Fruit fly (Drosophila melanogaster) whole organism, embryonic: Measurements from ENCODE around the gene Pxd.

ENCODE experiments used
- Atf-2 ChIP-seq: fragments of 200-800 bp; sonication (Bioruptor generic); optimal IDR thresholded peaks from 2 replicates; lab custom pipeline; 2016; ENCODE audit warnings: missing biosample characterization, missing genetic modification characterization
- C15 ChIP-seq: fragments of 200-800 bp; sonication (Bioruptor generic); IDR thresholded peaks from 3 replicates; pipeline ENCODE4 v1.3.6; 2022; ENCODE audit warnings: missing biosample characterization, missing genetic modification characterization
- CG11560 ChIP-seq: fragments of 200-800 bp; sonication (Bioruptor generic); IDR thresholded peaks from 3 replicates; pipeline ENCODE4 v1.3.6; 2022; ENCODE audit warnings: missing biosample characterization, missing genetic modification characterization
- CG12155 ChIP-seq: fragments of 200-800 bp; sonication (Bioruptor generic); optimal IDR thresholded peaks from 3 replicates; lab custom pipeline; 2016; ENCODE audit warnings: missing biosample characterization, missing genetic modification characterization
- CG12236 ChIP-seq: fragments of 200-800 bp; sonication (Bioruptor generic); optimal IDR thresholded peaks from 2 replicates; lab custom pipeline; 2016; ENCODE audit warnings: missing biosample characterization, missing genetic modification characterization
- CG12659 ChIP-seq: fragments of 200-800 bp; sonication (Bioruptor generic); optimal IDR thresholded peaks from 3 replicates; lab custom pipeline; 2017; ENCODE audit warnings: mild to moderate bottlenecking, missing biosample characterization, missing genetic modification reagents, missing genetic modification characterization
- CG14860 ChIP-seq: fragments of 200-800 bp; sonication (Bioruptor generic); IDR thresholded peaks from 3 replicates; pipeline ENCODE4 v1.3.6; 2022; ENCODE audit warnings: missing biosample characterization, missing genetic modification characterization; ENCODE audit not compliant: partially characterized antibody
- CG16779 ChIP-seq: fragments of 200-800 bp; sonication (Bioruptor generic); IDR thresholded peaks from 2 replicates; pipeline ENCODE4 v1.3.6; 2022; ENCODE audit warnings: missing biosample characterization, missing genetic modification characterization
- CG17829 ChIP-seq: fragments of 200-800 bp; optimal IDR thresholded peaks from 2 replicates; lab custom pipeline; 2019; ENCODE audit warnings: missing biosample characterization, mild to moderate bottlenecking, missing genetic modification characterization, moderate library complexity
- CG17912 ChIP-seq: fragments of 200-800 bp; sonication (Bioruptor generic); optimal IDR thresholded peaks from 2 replicates; lab custom pipeline; 2018; ENCODE audit warnings: missing biosample characterization, mild to moderate bottlenecking, missing genetic modification characterization
- CG18619 ChIP-seq: fragments of 200-800 bp; sonication (Bioruptor generic); optimal IDR thresholded peaks from 3 replicates; lab custom pipeline; 2017; ENCODE audit warnings: missing biosample characterization, mild to moderate bottlenecking, missing genetic modification characterization
- CG31388 ChIP-seq: fragments of 200-800 bp; sonication (Bioruptor generic); optimal IDR thresholded peaks from 2 replicates; lab custom pipeline; 2016; ENCODE audit warnings: missing biosample characterization, missing genetic modification characterization
- CG7556 ChIP-seq: fragments of 200-800 bp; sonication (Bioruptor generic); optimal IDR thresholded peaks from 2 replicates; lab custom pipeline; 2017; ENCODE audit warnings: missing biosample characterization, mild to moderate bottlenecking, missing genetic modification characterization
- CG9437 ChIP-seq: fragments of 200-800 bp; sonication (Bioruptor generic); optimal IDR thresholded peaks from 2 replicates; lab custom pipeline; 2018; ENCODE audit warnings: missing biosample characterization, mild to moderate bottlenecking, missing genetic modification characterization
- CkIIα-i1 ChIP-seq: fragments of 200-800 bp; sonication (Bioruptor generic); IDR thresholded peaks from 2 replicates; pipeline ENCODE4 v1.3.6; 2022; ENCODE audit warnings: missing biosample characterization, missing genetic modification characterization
- CoRest ChIP-seq: fragments of 200-800 bp; sonication (Bioruptor generic); optimal IDR thresholded peaks from 3 replicates; lab custom pipeline; 2018; ENCODE audit warnings: missing biosample characterization, mild to moderate bottlenecking, missing genetic modification characterization, moderate library complexity
- MESR4 ChIP-seq: fragments of 200-800 bp; sonication (Bioruptor generic); optimal IDR thresholded peaks from 2 replicates; lab custom pipeline; 2018; ENCODE audit warnings: missing biosample characterization, mild to moderate bottlenecking, missing genetic modification characterization, moderate library complexity
- NFAT ChIP-seq: fragments of 200-800 bp; sonication (Bioruptor generic); IDR thresholded peaks from 2 replicates; pipeline ENCODE4 v1.3.6; 2022; ENCODE audit warnings: missing biosample characterization, missing genetic modification characterization
- NfI ChIP-seq: fragments of 200-800 bp; sonication (Bioruptor generic); optimal IDR thresholded peaks from 3 replicates; lab custom pipeline; 2018; ENCODE audit warnings: missing biosample characterization, mild to moderate bottlenecking, missing genetic modification characterization, moderate library complexity
- Scr ChIP-seq: fragments of 200-800 bp; sonication (Bioruptor generic); IDR thresholded peaks from 2 replicates; pipeline ENCODE4 v1.3.6; 2022; ENCODE audit warnings: missing biosample characterization, missing genetic modification characterization; ENCODE audit not compliant: partially characterized antibody
- Sox100B ChIP-seq: fragments of 200-800 bp; sonication (Bioruptor generic); optimal IDR thresholded peaks from 3 replicates; lab custom pipeline; 2018; ENCODE audit warnings: missing biosample characterization, mild to moderate bottlenecking, missing genetic modification characterization
- Sox102F ChIP-seq: fragments of 200-800 bp; sonication (Bioruptor generic); optimal IDR thresholded peaks from 2 replicates; lab custom pipeline; 2018; ENCODE audit warnings: missing biosample characterization, mild to moderate bottlenecking, missing genetic modification characterization, moderate library complexity
- Stat92E ChIP-seq, 3 experiments: fragments of >200 bp in 2 of 3; fragments of 200-800 bp in 1 of 3; sonication (Bioruptor generic) in 1 of 3; optimal IDR thresholded peaks; 2 replicates each; lab custom pipeline; 2017 to 2019; ENCODE audit warnings: missing biosample characterization in 3 of 3, missing genetic modification characterization in 3 of 3, mild to moderate bottlenecking in 1 of 3, moderate library complexity in 1 of 3
- Tbp ChIP-seq: fragments of >200 bp; optimal IDR thresholded peaks from 2 replicates; lab custom pipeline; 2018; ENCODE audit warnings: missing biosample characterization, missing genetic modification characterization
- bbx ChIP-seq: fragments of 200-800 bp; sonication (Bioruptor generic); IDR thresholded peaks from 2 replicates; pipeline ENCODE4 v1.3.6; 2022; ENCODE audit warnings: missing biosample characterization, missing genetic modification characterization; ENCODE audit not compliant: partially characterized antibody
- cg ChIP-seq: fragments of 200-800 bp; sonication (Bioruptor generic); optimal IDR thresholded peaks from 3 replicates; lab custom pipeline; 2019; ENCODE audit warnings: missing biosample characterization, mild to moderate bottlenecking, missing genetic modification characterization, moderate library complexity
- crp ChIP-seq, 2 experiments: fragments of 200-800 bp; sonication (Bioruptor generic); optimal IDR thresholded peaks; 2 replicates in 1 of 2; 3 replicates in 1 of 2; lab custom pipeline; 2017; ENCODE audit warnings: missing biosample characterization in 2 of 2, missing genetic modification characterization in 2 of 2, mild to moderate bottlenecking in 1 of 2, moderate library complexity in 1 of 2
- cwo ChIP-seq: fragments of 200-800 bp; sonication (Bioruptor generic); optimal IDR thresholded peaks from 3 replicates; lab custom pipeline; 2017; ENCODE audit warnings: missing biosample characterization, missing genetic modification characterization, mild to moderate bottlenecking, moderate library complexity, missing genetic modification reagents
- dpn ChIP-seq, 2 experiments: fragments of 200-800 bp; sonication (Bioruptor generic); optimal IDR thresholded peaks; 3 replicates each; lab custom pipeline; 2016; ENCODE audit warnings: missing biosample characterization in 2 of 2, missing genetic modification characterization in 2 of 2
- exex ChIP-seq: fragments of 200-800 bp; sonication (Bioruptor generic); optimal IDR thresholded peaks from 4 replicates; lab custom pipeline; 2018; ENCODE audit warnings: missing biosample characterization, mild to moderate bottlenecking, missing genetic modification characterization, moderate library complexity
- h ChIP-seq: fragments of >200 bp; optimal IDR thresholded peaks from 2 replicates; lab custom pipeline; 2017
- jigr1 ChIP-seq: fragments of 200-800 bp; sonication (Bioruptor generic); IDR thresholded peaks from 3 replicates; pipeline ENCODE4 v1.3.6; 2022; ENCODE audit warnings: missing biosample characterization, missing genetic modification characterization
- lmd ChIP-seq: fragments of 200-800 bp; sonication (Bioruptor generic); IDR thresholded peaks from 2 replicates; pipeline ENCODE4 v1.3.6; 2022; ENCODE audit warnings: missing biosample characterization, missing genetic modification characterization
- luna ChIP-seq: fragments of 200-800 bp; sonication (Bioruptor generic); optimal IDR thresholded peaks from 2 replicates; lab custom pipeline; 2016; ENCODE audit warnings: missing biosample characterization, missing genetic modification characterization
- mld ChIP-seq: fragments of 200-800 bp; sonication (Bioruptor generic); IDR thresholded peaks from 3 replicates; pipeline ENCODE4 v1.3.6; 2022; ENCODE audit warnings: missing biosample characterization, missing genetic modification characterization; ENCODE audit not compliant: partially characterized antibody
- nau ChIP-seq: fragments of 200-800 bp; sonication (Bioruptor generic); optimal IDR thresholded peaks from 3 replicates; lab custom pipeline; 2017; ENCODE audit warnings: missing biosample characterization, mild to moderate bottlenecking, missing genetic modification characterization, missing genetic modification reagents
- org-1 ChIP-seq: fragments of 200-800 bp; sonication (Bioruptor generic); optimal IDR thresholded peaks from 2 replicates; lab custom pipeline; 2017; ENCODE audit warnings: missing biosample characterization, missing genetic modification characterization
- otp ChIP-seq: fragments of 200-800 bp; sonication (Bioruptor generic); IDR thresholded peaks from 3 replicates; pipeline ENCODE4, ENCODE4 v1.3.6; 2022; ENCODE audit warnings: missing biosample characterization, missing genetic modification characterization
- pita ChIP-seq: fragments of 200-800 bp; sonication (Bioruptor generic); optimal IDR thresholded peaks from 2 replicates; lab custom pipeline; 2017; ENCODE audit warnings: missing biosample characterization, mild to moderate bottlenecking, missing genetic modification characterization
- psq ChIP-seq: fragments of 200-800 bp; sonication (Bioruptor generic); optimal IDR thresholded peaks from 2 replicates; lab custom pipeline; 2017; ENCODE audit warnings: missing biosample characterization, missing genetic modification characterization
- repo ChIP-seq: fragments of 200-800 bp; sonication (Bioruptor generic); optimal IDR thresholded peaks from 2 replicates; lab custom pipeline; 2016; ENCODE audit warnings: missing biosample characterization, missing genetic modification characterization
- ro ChIP-seq: fragments of 200-800 bp; sonication (Bioruptor generic); IDR thresholded peaks from 2 replicates; pipeline ENCODE4 v1.3.6; 2022; ENCODE audit warnings: missing biosample characterization, missing genetic modification characterization
- row ChIP-seq: fragments of 200-800 bp; sonication (Bioruptor generic); IDR thresholded peaks from 3 replicates; pipeline ENCODE4 v1.3.6; 2022; ENCODE audit warnings: missing biosample characterization, missing genetic modification characterization
- salm ChIP-seq: fragments of 200-800 bp; sonication (Bioruptor generic); optimal IDR thresholded peaks from 2 replicates; lab custom pipeline; 2018; ENCODE audit warnings: missing biosample characterization, mild to moderate bottlenecking, missing genetic modification characterization
- shn ChIP-seq: fragments of 200-800 bp; sonication (Bioruptor generic); optimal IDR thresholded peaks from 3 replicates; lab custom pipeline; 2016; ENCODE audit warnings: missing biosample characterization, missing genetic modification characterization
- sr ChIP-seq: fragments of 200-800 bp; sonication (Bioruptor generic); IDR thresholded peaks from 3 replicates; pipeline ENCODE4 v1.3.6; 2022; ENCODE audit warnings: missing biosample characterization, missing genetic modification characterization
- twi ChIP-seq: fragments of 200-800 bp; optimal IDR thresholded peaks from 2 replicates; lab custom pipeline; 2019; ENCODE audit warnings: missing biosample characterization, mild to moderate bottlenecking, missing genetic modification characterization, moderate library complexity
- yki ChIP-seq: fragments of >200 bp; optimal IDR thresholded peaks from 3 replicates; lab custom pipeline; 2018

Gene Pxd

dm6 chr3R:16969361-16970355 lies 44.7 kb upstream of the Pxd start (continued):
- TF ChIP-seq bbx (GFP tag; lab: Robert Waterston, UW), result no peak
- TF ChIP-seq repo (GFP tag; lab: Kevin White, UChicago), result peak; percentile 0
- TF ChIP-seq CG17829 (tag; lab: Kevin White, UChicago), result peak; percentile 68
- TF ChIP-seq yki, result peak; percentile 23
- TF ChIP-seq dpn (GFP tag; optimal IDR thresholded peaks at IDR 0.05; lab: Kevin White, UChicago), result peak; percentile 15 to 67
- TF ChIP-seq Scr (GFP tag; lab: Robert Waterston, UW), result no peak
- peak; percentile 54 for TF ChIP-seq CG12155 (GFP tag; lab: Kevin White, UChicago)
- no peak for TF ChIP-seq MESR4 (GFP tag; lab: Kevin White, UChicago)
- peak; percentile 83 for TF ChIP-seq CoRest (tag; lab: Kevin White, UChicago)
- no peak for TF ChIP-seq nau
- peak; percentile 1 for TF ChIP-seq CG17912
- peak; percentile 56; the same call in 1 of the 2 replicates for TF ChIP-seq lmd (GFP tag; lab: Robert Waterston, UW)
- TF ChIP-seq cwo (GFP tag; lab: Kevin White, UChicago), result no peak
- TF ChIP-seq C15, result no peak
- TF ChIP-seq CG14860 (GFP tag; lab: Robert Waterston, UW), result no peak
- TF ChIP-seq CkIIα-i1, result no peak
- TF ChIP-seq luna, result no peak
- TF ChIP-seq otp (GFP tag; lab: Robert Waterston, UW), result 0 out of 3 replicates have a peak, but pooled peaks have one; percentile 14
- peak; percentile 15 for TF ChIP-seq twi (tag; lab: Kevin White, UChicago)
- TF ChIP-seq CG12236, result no peak
- peak; percentile 97 for TF ChIP-seq cg
- TF ChIP-seq Stat92E (GFP tag; optimal IDR thresholded peaks at IDR 0.05; lab: Kevin White, UChicago), result peak in 1 of 3 experiments; percentile 10
- TF ChIP-seq exex (tag; lab: Kevin White, UChicago), result no peak
- no peak for TF ChIP-seq crp (GFP tag; optimal IDR thresholded peaks at IDR 0.05; lab: Kevin White, UChicago)
- TF ChIP-seq NFAT (GFP tag; lab: Robert Waterston, UW), result peak; percentile 69; the same call in 1 of the 2 replicates
- peak; percentile 95 for TF ChIP-seq row (GFP tag; lab: Robert Waterston, UW)
- no peak for TF ChIP-seq h (lab: Kevin White, UChicago)
- TF ChIP-seq Atf-2 (GFP tag; lab: Kevin White, UChicago), result no peak
- TF ChIP-seq CG12659, result peak; percentile 67
- no peak for TF ChIP-seq CG7556 (GFP tag; lab: Kevin White, UChicago)
- TF ChIP-seq CG18619 (GFP tag; lab: Kevin White, UChicago), result peak; percentile 70
- peak; percentile 38 for TF ChIP-seq salm
- peak; percentile 24 for TF ChIP-seq org-1 (GFP tag; lab: Kevin White, UChicago)
- 0 out of 2 replicates have a peak, but pooled peaks have one; percentile 32 for TF ChIP-seq ro (GFP tag; lab: Robert Waterston, UW)
- TF ChIP-seq jigr1 (GFP tag; lab: Robert Waterston, UW), result no peak
- TF ChIP-seq Sox100B, result peak; percentile 64
- peak; percentile 38 for TF ChIP-seq psq
- peak; percentile 8 for TF ChIP-seq CG9437 (GFP tag; lab: Kevin White, UChicago)
- no peak for TF ChIP-seq Sox102F
- peak; percentile 48 for TF ChIP-seq NfI
- TF ChIP-seq sr (GFP tag; lab: Robert Waterston, UW), result no peak
- no peak for TF ChIP-seq Tbp
- 0 out of 3 replicates have a peak, but pooled peaks have one; percentile 36 for TF ChIP-seq mld (GFP tag; lab: Robert Waterston, UW)
- TF ChIP-seq CG16779 (GFP tag; lab: Robert Waterston, UW), result no peak
- TF ChIP-seq pita (GFP tag; lab: Kevin White, UChicago), result peak; percentile 99
- TF ChIP-seq shn, result no peak
- peak; percentile 67; the same call in 2 of the 3 replicates for TF ChIP-seq CG11560 (tag; lab: Robert Waterston, UW)
- TF ChIP-seq CG31388, result no peak
